Fruit fly (Drosophila melanogaster) whole organism, wandering third instar larva: ENCODE data around the gene CG7011.

ENCODE experiments used
- Abd-B ChIP-seq: fragments of >200 bp; optimal IDR thresholded peaks from 2 replicates; lab custom pipeline; 2017; ENCODE audit warnings: missing biosample characterization, missing genetic modification characterization
- CG32264 ChIP-seq: fragments of 200-800 bp; sonication (Bioruptor generic); optimal IDR thresholded peaks from 2 replicates; lab custom pipeline; 2016; ENCODE audit warnings: missing biosample characterization, missing genetic modification characterization
- CG9705 ChIP-seq: fragments of 200-800 bp; sonication (Bioruptor generic); optimal IDR thresholded peaks from 2 replicates; lab custom pipeline; 2018; ENCODE audit warnings: missing biosample characterization, mild to moderate bottlenecking, missing genetic modification characterization
- CrebA ChIP-seq: fragments of 200-800 bp; sonication (Bioruptor generic); optimal IDR thresholded peaks from 2 replicates; lab custom pipeline; 2016; ENCODE audit warnings: missing biosample characterization, mild to moderate bottlenecking, missing genetic modification characterization, borderline replicate concordance
- Dfd ChIP-seq: fragments of >200 bp; optimal IDR thresholded peaks from 2 replicates; lab custom pipeline; 2017; ENCODE audit warnings: missing biosample characterization, missing genetic modification characterization
- Dif ChIP-seq: fragments of 200-275, 200-300 bp; sonication (Bioruptor generic); optimal IDR thresholded peaks from 2 replicates; lab custom pipeline; 2018; ENCODE audit warnings: missing biosample characterization, missing genetic modification characterization; ENCODE audit not compliant: partially characterized antibody
- HLH106 ChIP-seq: fragments of 200-800 bp; optimal IDR thresholded peaks from 3 replicates; lab custom pipeline; 2019; ENCODE audit warnings: missing biosample characterization, mild to moderate bottlenecking, missing genetic modification characterization, moderate library complexity
- Hnf4 ChIP-seq: fragments of 200-800 bp; sonication (Bioruptor generic); optimal IDR thresholded peaks from 2 replicates; lab custom pipeline; 2016; ENCODE audit warnings: missing biosample characterization, mild to moderate bottlenecking, missing genetic modification characterization
- Hr78 ChIP-seq: fragments of >200 bp; optimal IDR thresholded peaks from 2 replicates; lab custom pipeline; 2017; ENCODE audit warnings: missing biosample characterization, missing genetic modification characterization
- Jra ChIP-seq: sonication (Bioruptor generic); optimal IDR thresholded peaks from 2 replicates; lab custom pipeline; 2016; ENCODE audit warnings: missing biosample characterization, missing genetic modification characterization
- Mio ChIP-seq: sonication (Bioruptor generic); optimal IDR thresholded peaks from 2 replicates; lab custom pipeline; 2016; ENCODE audit warnings: missing biosample characterization, missing genetic modification characterization
- Myc ChIP-seq: fragments of >200 bp; optimal IDR thresholded peaks from 2 replicates; lab custom pipeline; 2017
- OdsH ChIP-seq: fragments of 200-800 bp; sonication (Bioruptor generic); optimal IDR thresholded peaks from 2 replicates; lab custom pipeline; 2016; ENCODE audit warnings: missing biosample characterization, mild to moderate bottlenecking, missing genetic modification characterization
- Rel ChIP-seq, 2 experiments: fragments of 200-800 bp; sonication (Bioruptor generic) in 1 of 2; optimal IDR thresholded peaks; 2 replicates in 1 of 2; 3 replicates in 1 of 2; lab custom pipeline; 2016 to 2019; ENCODE audit warnings: mild to moderate bottlenecking in 2 of 2, missing biosample characterization in 2 of 2, missing genetic modification characterization in 2 of 2, moderate library complexity in 1 of 2
- Sp1 ChIP-seq: fragments of 200-800 bp; sonication (Bioruptor generic); optimal IDR thresholded peaks from 3 replicates; lab custom pipeline; 2019; ENCODE audit warnings: missing biosample characterization, mild to moderate bottlenecking, missing genetic modification characterization, moderate library complexity
- Vsx2 ChIP-seq: fragments of 200-300, 225-300 bp; sonication (Bioruptor generic); optimal IDR thresholded peaks from 2 replicates; lab custom pipeline; 2018; ENCODE audit warnings: missing biosample characterization, missing genetic modification characterization; ENCODE audit not compliant: partially characterized antibody
- br ChIP-seq: fragments of 200-800 bp; sonication (Bioruptor generic); optimal IDR thresholded peaks from 2 replicates; lab custom pipeline; 2016; ENCODE audit warnings: missing biosample characterization, missing genetic modification characterization
- brk ChIP-seq: fragments of 200-800 bp; sonication (Bioruptor generic); optimal IDR thresholded peaks from 2 replicates; lab custom pipeline; 2016; ENCODE audit warnings: missing biosample characterization, mild to moderate bottlenecking, missing genetic modification characterization
- dl ChIP-seq, 2 experiments: fragments of 175-275, 200-275 bp in 1 of 2; fragments of 200-275 bp in 1 of 2; sonication (Bioruptor generic); optimal IDR thresholded peaks; lab custom pipeline; 2018; ENCODE audit warnings: mild to moderate bottlenecking in 2 of 2, missing biosample characterization in 2 of 2, missing genetic modification characterization in 2 of 2, moderate library complexity in 2 of 2; ENCODE audit not compliant: partially characterized antibody in 2 of 2, insufficient read depth in 1 of 2
- dmrt93B ChIP-seq: fragments of 200-800 bp; sonication (Bioruptor generic); optimal IDR thresholded peaks from 2 replicates; lab custom pipeline; 2018; ENCODE audit warnings: missing biosample characterization, mild to moderate bottlenecking, missing genetic modification characterization
- foxo ChIP-seq, 2 experiments: fragments of 200-800 bp; sonication (Bioruptor generic); optimal IDR thresholded peaks; 2 replicates in 1 of 2; 3 replicates in 1 of 2; lab custom pipeline; 2016 to 2017; ENCODE audit warnings: missing biosample characterization in 2 of 2, missing genetic modification characterization in 2 of 2
- h ChIP-seq: fragments of 200-800 bp; sonication (Bioruptor generic); optimal IDR thresholded peaks from 3 replicates; lab custom pipeline; 2016; ENCODE audit warnings: missing biosample characterization, mild to moderate bottlenecking, missing genetic modification characterization
- lola ChIP-seq: fragments of >200 bp; optimal IDR thresholded peaks from 2 replicates; lab custom pipeline; 2017; ENCODE audit warnings: missing biosample characterization, missing genetic modification characterization
- pan ChIP-seq: fragments of >200 bp; optimal IDR thresholded peaks from 2 replicates; lab custom pipeline; 2017
- psq ChIP-seq: fragments of 200-800 bp; sonication (Bioruptor generic); optimal IDR thresholded peaks from 3 replicates; lab custom pipeline; 2017; ENCODE audit warnings: missing biosample characterization, mild to moderate bottlenecking, missing genetic modification characterization, moderate library complexity
- rgr ChIP-seq: fragments of 200-800 bp; sonication (Bioruptor generic); optimal IDR thresholded peaks from 3 replicates; lab custom pipeline; 2016; ENCODE audit warnings: missing biosample characterization, mild to moderate bottlenecking, missing genetic modification characterization
- sage ChIP-seq: fragments of 200-800 bp; sonication (Bioruptor generic); optimal IDR thresholded peaks from 2 replicates; lab custom pipeline; 2016; ENCODE audit warnings: missing biosample characterization, mild to moderate bottlenecking, missing genetic modification characterization
- tai ChIP-seq: sonication (Bioruptor generic); optimal IDR thresholded peaks from 2 replicates; lab custom pipeline; 2016; ENCODE audit warnings: missing biosample characterization, missing genetic modification characterization
- usp ChIP-seq: fragments of >200 bp; optimal IDR thresholded peaks from 2 replicates; lab custom pipeline; 2017; ENCODE audit warnings: missing biosample characterization, missing genetic modification characterization
- woc ChIP-seq: sonication (Bioruptor generic); optimal IDR thresholded peaks from 2 replicates; lab custom pipeline; 2016; ENCODE audit warnings: missing biosample characterization, mild to moderate bottlenecking, missing genetic modification characterization

Gene CG7011

dm6 chr3L:15206058-15206457 is 42.6 kb upstream of the CG7011 start:
- no peak for TF ChIP-seq usp (GFP tag; lab: Kevin White, UChicago)
- peak; percentile 3 for TF ChIP-seq h (GFP tag; lab: Kevin White, UChicago)
- peak; percentile 27 for TF ChIP-seq psq (GFP tag; lab: Kevin White, UChicago)
- TF ChIP-seq foxo (GFP tag; optimal IDR thresholded peaks at IDR 0.05; lab: Kevin White, UChicago): peak in 1 of 2 experiments; percentile 28
- TF ChIP-seq, all 38 proteins: peak for 3

DNA sequence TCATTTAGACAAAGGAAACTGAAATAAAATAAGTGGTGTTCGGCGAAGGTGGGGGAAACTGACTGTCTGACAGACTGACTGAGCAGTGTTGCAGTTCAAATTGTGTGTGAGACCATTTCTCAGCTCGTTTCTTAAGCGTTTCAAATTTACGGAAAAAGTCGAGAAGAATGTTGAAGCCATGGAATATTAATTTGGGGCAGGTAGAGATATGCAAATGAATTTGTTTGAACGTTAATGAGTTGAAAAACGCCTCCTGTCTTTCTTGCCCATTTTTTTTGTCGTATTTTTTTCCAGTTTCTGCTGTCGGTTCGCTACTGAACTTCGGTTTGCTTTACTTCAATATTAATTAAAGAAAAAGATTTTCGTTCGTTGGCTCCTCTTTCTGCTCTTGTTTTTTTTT is 40.2 kb upstream of the CG7011 start:
- TF ChIP-seq dl (GFP tag; optimal IDR thresholded peaks at IDR 0.05; lab: Kevin White, UChicago; ENCODE audit: insufficient read depth in 1 of 2, partially characterized antibody in 2 of 2) (no peak), lola (no peak), br (GFP tag; lab: Kevin White, UChicago) (no peak), brk (GFP tag; lab: Kevin White, UChicago) (no peak), Mio (GFP tag; lab: Kevin White, UChicago) (no peak), Abd-B (GFP tag; lab: Kevin White, UChicago) (no peak), h (GFP tag; lab: Kevin White, UChicago) (no peak), CrebA (GFP tag; lab: Kevin White, UChicago) (no peak), Dfd (no peak), usp (GFP tag; lab: Kevin White, UChicago) (no peak), Jra (GFP tag; lab: Kevin White, UChicago) (no peak), Rel (GFP tag; optimal IDR thresholded peaks at IDR 0.05; lab: Kevin White, UChicago) (no peak), Rel (tag; optimal IDR thresholded peaks at IDR 0.05; lab: Kevin White, UChicago) (no peak), psq (GFP tag; lab: Kevin White, UChicago) (no peak), woc (GFP tag; lab: Kevin White, UChicago) (no peak), Hnf4 (GFP tag; lab: Kevin White, UChicago) (no peak), Myc (lab: Kevin White, UChicago) (no peak), OdsH (no peak), rgr (GFP tag; lab: Kevin White, UChicago) (no peak)

DNA sequence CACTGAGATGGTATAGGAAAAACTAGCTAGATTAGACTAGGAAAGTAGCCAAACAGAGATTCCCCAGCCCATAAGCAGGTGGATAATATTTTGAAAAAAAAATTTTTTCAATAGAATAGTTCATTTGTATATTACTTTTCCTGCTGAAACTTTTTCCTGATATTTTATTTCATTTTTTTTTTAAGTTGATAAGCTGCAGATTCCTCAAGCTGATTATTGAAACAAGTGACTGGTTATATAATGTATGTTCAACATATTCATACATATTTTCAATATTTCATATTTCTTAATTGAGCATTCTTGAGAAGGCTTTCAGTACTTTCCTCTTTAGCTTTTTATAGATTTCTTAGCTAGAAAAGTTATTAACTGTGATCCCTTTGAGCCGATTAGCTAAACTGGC is 39.7 kb upstream of the CG7011 start:
- no peak for TF ChIP-seq h (GFP tag; lab: Kevin White, UChicago)
- no peak for TF ChIP-seq usp (GFP tag; lab: Kevin White, UChicago)
- no peak for TF ChIP-seq lola
- no peak for TF ChIP-seq CG9705 (GFP tag; lab: Kevin White, UChicago)
- no peak for TF ChIP-seq pan (lab: Kevin White, UChicago)
- TF ChIP-seq, all 38 proteins: peak for 0

DNA sequence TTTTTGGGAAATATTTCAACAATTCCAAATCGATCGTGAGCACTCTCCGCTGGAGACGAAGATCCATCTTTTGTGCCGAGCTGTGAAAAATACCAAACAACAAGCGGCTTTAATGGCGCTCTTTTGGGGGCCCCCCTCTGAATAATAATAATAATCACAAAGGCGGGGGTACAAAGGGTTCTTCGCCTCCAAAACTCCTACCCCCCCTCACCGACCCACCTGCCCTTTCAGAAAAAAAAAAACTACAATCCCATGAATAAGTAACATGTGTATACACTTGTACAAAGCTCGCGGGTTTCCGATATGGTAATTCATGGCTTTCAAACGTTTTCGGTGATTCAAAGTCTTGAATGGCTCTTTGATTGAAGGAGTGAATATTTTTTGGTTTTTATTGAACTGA is 37.9 kb upstream of the CG7011 start:
- TF ChIP-seq dmrt93B (GFP tag; lab: Kevin White, UChicago) (no peak), Hr78 (GFP tag; lab: Kevin White, UChicago) (no peak), HLH106 (no peak), CG9705 (GFP tag; lab: Kevin White, UChicago) (no peak), tai (GFP tag; lab: Kevin White, UChicago) (no peak), psq (GFP tag; lab: Kevin White, UChicago) (no peak), sage (no peak), br (GFP tag; lab: Kevin White, UChicago) (no peak), CG32264 (no peak), Abd-B (GFP tag; lab: Kevin White, UChicago) (no peak), Hnf4 (GFP tag; lab: Kevin White, UChicago) (no peak), CrebA (GFP tag; lab: Kevin White, UChicago) (no peak), Dfd (no peak), Mio (GFP tag; lab: Kevin White, UChicago) (no peak), Dif (GFP tag; lab: Kevin White, UChicago) (no peak), OdsH (no peak), lola (no peak), Sp1 (GFP tag; lab: Kevin White, UChicago) (no peak), Vsx2 (no peak)
- TF ChIP-seq, all 38 proteins: peak for 0

dm6 chr3L:15200280-15200987 is 37.0 kb upstream of the CG7011 start:
- no peak for TF ChIP-seq woc (GFP tag; lab: Kevin White, UChicago)
